Fruit fly (Drosophila melanogaster) whole organism, prepupa: Measurements from ENCODE around the gene nsl1.

Experiments used
- Blimp-1 ChIP-seq: fragments of 200-800 bp; sonication (Bioruptor generic); optimal IDR thresholded peaks from 3 replicates; lab custom pipeline; 2017; ENCODE audit warnings: missing biosample characterization, missing genetic modification characterization, mild to moderate bottlenecking, moderate library complexity, missing genetic modification reagents
- CG10631 ChIP-seq: fragments of 200-800 bp; sonication (Bioruptor generic); optimal IDR thresholded peaks from 2 replicates; lab custom pipeline; 2016; ENCODE audit warnings: missing biosample characterization, missing genetic modification characterization
- CG10669 ChIP-seq: fragments of 200-800 bp; sonication (Bioruptor generic); optimal IDR thresholded peaks from 3 replicates; lab custom pipeline; 2018; ENCODE audit warnings: missing biosample characterization, mild to moderate bottlenecking, missing genetic modification characterization, moderate library complexity
- CG11294 ChIP-seq: fragments of 200-800 bp; sonication (Bioruptor generic); IDR thresholded peaks from 2 replicates; pipeline ENCODE4 v1.3.6; 2022; ENCODE audit warnings: missing biosample characterization, missing genetic modification characterization
- CG11762 ChIP-seq: fragments of 200-800 bp; sonication (Bioruptor generic); optimal IDR thresholded peaks from 3 replicates; lab custom pipeline; 2016; ENCODE audit warnings: missing biosample characterization, missing genetic modification characterization; ENCODE audit not compliant: insufficient read depth
- CG11902 ChIP-seq: fragments of 200-800 bp; sonication (Bioruptor generic); optimal IDR thresholded peaks from 3 replicates; lab custom pipeline; 2016; ENCODE audit warnings: missing biosample characterization, missing genetic modification characterization
- CG15336 ChIP-seq: fragments of 200-800 bp; sonication (Bioruptor generic); IDR thresholded peaks from 2 replicates; pipeline ENCODE4 v1.3.6; 2022; ENCODE audit warnings: missing biosample characterization, missing genetic modification characterization
- CG1621 ChIP-seq: fragments of 200-800 bp; sonication (Bioruptor generic); optimal IDR thresholded peaks from 3 replicates; lab custom pipeline; 2018; ENCODE audit warnings: missing biosample characterization, mild to moderate bottlenecking, missing genetic modification characterization
- CG16779 ChIP-seq: fragments of 200-800 bp; sonication (Bioruptor generic); optimal IDR thresholded peaks from 3 replicates; lab custom pipeline; 2017; ENCODE audit warnings: missing biosample characterization, mild to moderate bottlenecking, missing genetic modification characterization
- CG3032 ChIP-seq: fragments of 200-800 bp; optimal IDR thresholded peaks from 2 replicates; lab custom pipeline; 2019; ENCODE audit warnings: missing biosample characterization, mild to moderate bottlenecking, missing genetic modification characterization, moderate library complexity
- CG31627 ChIP-seq: fragments of 200-800 bp; sonication (Bioruptor generic); optimal IDR thresholded peaks from 3 replicates; lab custom pipeline; 2016; ENCODE audit warnings: missing biosample characterization, missing genetic modification characterization
- CG32006 ChIP-seq: fragments of 200-800 bp; sonication (Bioruptor generic); optimal IDR thresholded peaks from 3 replicates; lab custom pipeline; 2017; ENCODE audit warnings: missing biosample characterization, mild to moderate bottlenecking, missing genetic modification characterization
- CG34406 ChIP-seq: fragments of 200-800 bp; sonication (Bioruptor generic); optimal IDR thresholded peaks from 3 replicates; lab custom pipeline; 2016; ENCODE audit warnings: missing biosample characterization, missing genetic modification characterization
- CG3919 ChIP-seq: fragments of 200-800 bp; sonication (Bioruptor generic); optimal IDR thresholded peaks from 3 replicates; lab custom pipeline; 2016; ENCODE audit warnings: missing biosample characterization, missing genetic modification characterization
- CG6163 ChIP-seq: fragments of 200-800 bp; sonication (Bioruptor generic); IDR thresholded peaks from 3 replicates; pipeline ENCODE4 v1.3.6; 2022; ENCODE audit warnings: missing biosample characterization, missing genetic modification characterization
- CG6276 ChIP-seq: fragments of 200-800 bp; sonication (Bioruptor generic); optimal IDR thresholded peaks from 2 replicates; lab custom pipeline; 2017; ENCODE audit warnings: missing biosample characterization, mild to moderate bottlenecking, missing genetic modification characterization
- CG6808 ChIP-seq: fragments of 200-800 bp; sonication (Bioruptor generic); optimal IDR thresholded peaks from 3 replicates; lab custom pipeline; 2017; ENCODE audit warnings: missing biosample characterization, missing genetic modification characterization, mild to moderate bottlenecking, moderate library complexity, missing genetic modification reagents
- CG6854 ChIP-seq: fragments of 200-800 bp; sonication (Bioruptor generic); optimal IDR thresholded peaks from 2 replicates; lab custom pipeline; 2017; ENCODE audit warnings: missing biosample characterization, mild to moderate bottlenecking, missing genetic modification characterization
- CG8119 ChIP-seq: fragments of 200-800 bp; sonication (Bioruptor generic); IDR thresholded peaks from 3 replicates; pipeline ENCODE4 v1.3.6; 2022; ENCODE audit warnings: missing biosample characterization, missing genetic modification characterization
- CG8319 ChIP-seq: fragments of 200-800 bp; sonication (Bioruptor generic); optimal IDR thresholded peaks from 3 replicates; lab custom pipeline; 2016; ENCODE audit warnings: missing biosample characterization, missing genetic modification characterization
- CG8632 ChIP-seq: fragments of 200-800 bp; sonication (Bioruptor generic); optimal IDR thresholded peaks from 3 replicates; lab custom pipeline; 2016; ENCODE audit warnings: missing biosample characterization, missing genetic modification characterization
- CG9139 ChIP-seq: fragments of 200-800 bp; sonication (Bioruptor generic); optimal IDR thresholded peaks from 3 replicates; lab custom pipeline; 2017; ENCODE audit warnings: missing biosample characterization, mild to moderate bottlenecking, missing genetic modification characterization
- Eip78C ChIP-seq: fragments of 200-800 bp; sonication (Bioruptor generic); peaks from one replicate; lab custom pipeline; 2016; ENCODE audit warnings: missing biosample characterization, missing genetic modification characterization
- Eip93F ChIP-seq: fragments of 200-800 bp; sonication (Bioruptor generic); optimal IDR thresholded peaks from 2 replicates; lab custom pipeline; 2016; ENCODE audit warnings: missing biosample characterization, mild to moderate bottlenecking, missing genetic modification characterization
- Ets21C ChIP-seq: fragments of 200-800 bp; sonication (Bioruptor generic); optimal IDR thresholded peaks from 3 replicates; lab custom pipeline; 2016; ENCODE audit warnings: missing biosample characterization, missing genetic modification characterization
- Ets96B ChIP-seq: fragments of 200-800 bp; optimal IDR thresholded peaks from 2 replicates; lab custom pipeline; 2019; ENCODE audit warnings: missing biosample characterization, mild to moderate bottlenecking, missing genetic modification characterization, moderate library complexity
- Gug ChIP-seq: fragments of 200-800 bp; sonication (Bioruptor generic); IDR thresholded peaks from 2 replicates; pipeline ENCODE4 v1.3.6; 2022; ENCODE audit warnings: missing biosample characterization, missing genetic modification characterization
- Hr38 ChIP-seq: sonication (Bioruptor generic); optimal IDR thresholded peaks from 2 replicates; lab custom pipeline; 2016; ENCODE audit warnings: missing biosample characterization, missing genetic modification characterization
- Hr39 ChIP-seq: fragments of 200-800 bp; sonication (Bioruptor generic); optimal IDR thresholded peaks from 2 replicates; lab custom pipeline; 2016; ENCODE audit warnings: missing biosample characterization, missing genetic modification characterization
- Hr4 ChIP-seq: fragments of 200-800 bp; sonication (Bioruptor generic); optimal IDR thresholded peaks from 3 replicates; lab custom pipeline; 2016; ENCODE audit warnings: missing biosample characterization, missing genetic modification characterization
- Met ChIP-seq: fragments of 200-800 bp; sonication (Bioruptor generic); optimal IDR thresholded peaks from 3 replicates; lab custom pipeline; 2016; ENCODE audit warnings: missing biosample characterization, missing genetic modification characterization
- Smox ChIP-seq: fragments of 200-800 bp; sonication (Bioruptor generic); optimal IDR thresholded peaks from 3 replicates; lab custom pipeline; 2016; ENCODE audit warnings: missing biosample characterization, missing genetic modification characterization
- Sox102F ChIP-seq: fragments of 200-800 bp; sonication (Bioruptor generic); optimal IDR thresholded peaks from 2 replicates; lab custom pipeline; 2016; ENCODE audit warnings: missing biosample characterization, mild to moderate bottlenecking, missing genetic modification characterization
- Sox14 ChIP-seq: fragments of 200-800 bp; sonication (Bioruptor generic); optimal IDR thresholded peaks from 3 replicates; lab custom pipeline; 2016; ENCODE audit warnings: missing biosample characterization, missing genetic modification characterization
- acj6 ChIP-seq: fragments of 200-800 bp; sonication (Bioruptor generic); optimal IDR thresholded peaks from 3 replicates; lab custom pipeline; 2016; ENCODE audit warnings: missing biosample characterization, missing genetic modification characterization
- cyc ChIP-seq: fragments of 200-800 bp; sonication (Bioruptor generic); optimal IDR thresholded peaks from 3 replicates; lab custom pipeline; 2016; ENCODE audit warnings: missing biosample characterization, missing genetic modification characterization
- dac ChIP-seq: fragments of 200-800 bp; sonication (Bioruptor generic); optimal IDR thresholded peaks from 2 replicates; lab custom pipeline; 2017; ENCODE audit warnings: missing biosample characterization, mild to moderate bottlenecking, missing genetic modification characterization
- eg ChIP-seq: fragments of 200-800 bp; sonication (Bioruptor generic); IDR thresholded peaks from 3 replicates; pipeline ENCODE4 v1.3.6; 2022; ENCODE audit warnings: missing biosample characterization, missing genetic modification characterization
- esn ChIP-seq: fragments of 200-800 bp; sonication (Bioruptor generic); optimal IDR thresholded peaks from 2 replicates; lab custom pipeline; 2016; ENCODE audit warnings: missing biosample characterization, mild to moderate bottlenecking, missing genetic modification characterization, moderate library complexity
- fd59A ChIP-seq: fragments of 200-800 bp; sonication (Bioruptor generic); optimal IDR thresholded peaks from 2 replicates; lab custom pipeline; 2017; ENCODE audit warnings: missing biosample characterization, mild to moderate bottlenecking, missing genetic modification characterization, missing genetic modification reagents
- fd85E ChIP-seq: fragments of 200-800 bp; sonication (Bioruptor generic); optimal IDR thresholded peaks from 3 replicates; lab custom pipeline; 2016; ENCODE audit warnings: missing biosample characterization, missing genetic modification characterization
- fkh ChIP-seq: fragments of 200-800 bp; sonication (Bioruptor generic); optimal IDR thresholded peaks from 3 replicates; lab custom pipeline; 2017; ENCODE audit warnings: missing biosample characterization, mild to moderate bottlenecking, missing genetic modification characterization, moderate library complexity
- lz ChIP-seq: fragments of 200-800 bp; sonication (Bioruptor generic); optimal IDR thresholded peaks from 3 replicates; lab custom pipeline; 2016; ENCODE audit warnings: missing biosample characterization, missing genetic modification characterization
- net ChIP-seq: fragments of 200-800 bp; sonication (Bioruptor generic); optimal IDR thresholded peaks from 3 replicates; lab custom pipeline; 2016; ENCODE audit warnings: missing biosample characterization, missing genetic modification characterization
- pdm3 ChIP-seq: fragments of 200-800 bp; sonication (Bioruptor generic); optimal IDR thresholded peaks from 3 replicates; lab custom pipeline; 2016; ENCODE audit warnings: missing biosample characterization, missing genetic modification characterization
- salr ChIP-seq, 2 experiments: fragments of 200-800 bp; sonication (Bioruptor generic); optimal IDR thresholded peaks; 3 replicates each; lab custom pipeline; 2016 to 2018; ENCODE audit warnings: missing biosample characterization in 2 of 2, missing genetic modification characterization in 2 of 2, mild to moderate bottlenecking in 1 of 2
- svp ChIP-seq: fragments of 200-800 bp; sonication (Bioruptor generic); peaks from one replicate; lab custom pipeline; 2016; ENCODE audit warnings: missing biosample characterization, missing genetic modification characterization

Gene nsl1

DNA sequence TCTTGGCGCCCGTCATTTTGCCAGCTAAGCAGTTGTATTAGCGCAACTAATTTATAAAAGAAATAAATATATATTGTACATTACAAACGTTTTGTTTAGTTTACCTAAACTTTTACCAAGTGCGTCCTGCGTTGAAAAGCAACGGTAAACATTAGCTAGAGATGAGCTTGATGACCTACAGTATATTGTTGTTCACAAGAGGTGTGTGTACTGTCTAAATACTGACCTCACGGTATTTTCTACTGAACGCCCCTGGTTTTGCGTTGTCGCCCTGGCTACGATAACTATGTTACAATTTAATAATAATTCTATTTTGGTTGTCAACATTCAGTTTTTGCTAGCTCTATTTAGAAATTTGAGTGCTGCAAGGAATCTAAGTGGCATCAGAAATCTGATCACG lies 1.2 kb upstream of the nsl1 start, which contains the start of gene Acyp2 (continued):
- TF ChIP-seq esn (GFP tag; lab: Kevin White, UChicago), result peak; percentile 26
- TF ChIP-seq Sox14 (GFP tag; lab: Kevin White, UChicago), result no peak
- TF ChIP-seq CG10669 (GFP tag; lab: Kevin White, UChicago), result no peak
- TF ChIP-seq CG31627 (GFP tag; lab: Kevin White, UChicago), result peak; percentile 42
- TF ChIP-seq lz (GFP tag; lab: Kevin White, UChicago), result peak; percentile 32
- no peak for TF ChIP-seq fd85E
- TF ChIP-seq pdm3 (GFP tag; lab: Kevin White, UChicago), result peak; percentile 30
- no peak for TF ChIP-seq CG16779 (tag; lab: Kevin White, UChicago)
- no peak for TF ChIP-seq CG8119 (GFP tag; lab: Robert Waterston, UW)
- no peak for TF ChIP-seq CG15336 (GFP tag; lab: Robert Waterston, UW)
- peak; percentile 22 for TF ChIP-seq Smox (GFP tag; lab: Kevin White, UChicago)
- TF ChIP-seq Sox102F (GFP tag; lab: Kevin White, UChicago), result no peak
- no peak for TF ChIP-seq CG10631 (GFP tag; lab: Kevin White, UChicago)
- no peak for TF ChIP-seq eg (GFP tag; lab: Robert Waterston, UW)
- TF ChIP-seq Ets21C (GFP tag; lab: Kevin White, UChicago), result no peak
- TF ChIP-seq Blimp-1 (GFP tag; lab: Kevin White, UChicago), result no peak
- TF ChIP-seq CG6808 (GFP tag; lab: Kevin White, UChicago), result no peak
- TF ChIP-seq svp (GFP tag; lab: Kevin White, UChicago), result no peak

- TF ChIP-seq Hr39 (no peak), CG15336 (GFP tag; lab: Robert Waterston, UW) (peak; percentile 35; the same call in 1 of the 2 replicates), CG8632 (GFP tag; lab: Kevin White, UChicago) (no peak), CG31627 (GFP tag; lab: Kevin White, UChicago) (no peak), acj6 (peak; percentile 9), CG6163 (peak; percentile 51; the same call in 1 of the 3 replicates), Blimp-1 (GFP tag; lab: Kevin White, UChicago) (no peak), CG11902 (no peak), Gug (no peak), CG11294 (GFP tag; lab: Robert Waterston, UW) (no peak), Hr38 (GFP tag; lab: Kevin White, UChicago) (no peak), CG3032 (no peak), Sox102F (GFP tag; lab: Kevin White, UChicago) (no peak), Hr4 (no peak), CG6854 (peak; percentile 47), Eip93F (GFP tag; lab: Kevin White, UChicago) (no peak), CG1621 (peak; percentile 68), dac (no peak), Ets21C (GFP tag; lab: Kevin White, UChicago) (no peak), lz (GFP tag; lab: Kevin White, UChicago) (no peak), Eip78C (peak; percentile 73), CG6276 (no peak), net (GFP tag; lab: Kevin White, UChicago) (peak; percentile 28), CG9139 (no peak), pdm3 (GFP tag; lab: Kevin White, UChicago) (no peak), eg (GFP tag; lab: Robert Waterston, UW) (no peak; the same call in 2 of the 3 replicates), Sox14 (GFP tag; lab: Kevin White, UChicago) (peak; percentile 40), fd85E (no peak), CG10669 (GFP tag; lab: Kevin White, UChicago) (peak; percentile 39), esn (GFP tag; lab: Kevin White, UChicago) (peak; percentile 40), salr (GFP tag; optimal IDR thresholded peaks at IDR 0.05; lab: Kevin White, UChicago) (peak in 1 of 2 experiments; percentile 11), cyc (GFP tag; lab: Kevin White, UChicago) (no peak), fkh (GFP tag; lab: Kevin White, UChicago) (peak; percentile 95), CG32006 (GFP tag; lab: Kevin White, UChicago) (no peak), CG8119 (GFP tag; lab: Robert Waterston, UW) (0 out of 3 replicates have a peak, but pooled peaks have one; percentile 14), Met (no peak), Ets96B (peak; percentile 38), fd59A (no peak), CG8319 (GFP tag; lab: Kevin White, UChicago) (no peak), CG3919 (GFP tag; lab: Kevin White, UChicago) (peak; percentile 47), CG16779 (tag; lab: Kevin White, UChicago) (no peak), CG11762 (GFP tag; lab: Kevin White, UChicago) (no peak), CG34406 (GFP tag; lab: Kevin White, UChicago) (peak; percentile 37)
Measured at dm6 chr3R:15794258-15794727, 711 bp downstream of the nsl1 start.
